Worm (Caenorhabditis elegans) whole organism, L3 larva: ENCODE data around the gene ndx-3.
"Not testable (repeated sequence)": the region's sequence is repeated elsewhere in the genome, so short reads cannot be mapped to it uniquely, and the experiment has no call there.

Experiments
- ama-1 ChIP-seq: fragments of 150-350 bp; optimal IDR thresholded peaks from 2 replicates; lab custom pipeline; 2018
- elt-3 ChIP-seq, 3 experiments: fragments of 150-350 bp in 1 of 3; sonication (generic microtip) in 2 of 3; optimal IDR thresholded peaks; 2 replicates in 2 of 3; 4 replicates in 1 of 3; lab custom pipeline; 2014 to 2017; ENCODE audit warnings: missing biosample characterization in 3 of 3, missing genetic modification characterization in 3 of 3
- fos-1 ChIP-seq: fragments of 150-350 bp; optimal IDR thresholded peaks from 2 replicates; lab custom pipeline; 2014; ENCODE audit warnings: missing biosample characterization, missing genetic modification characterization
- lin-39 ChIP-seq: fragments of 150-350 bp; optimal IDR thresholded peaks from 2 replicates; lab custom pipeline; 2018; ENCODE audit warnings: missing biosample characterization, missing genetic modification reagents, missing genetic modification characterization
- nfya-1 ChIP-seq: sonication (generic microtip); optimal IDR thresholded peaks from 2 replicates; lab custom pipeline; 2017; ENCODE audit warnings: missing genetic modification characterization, mild to moderate bottlenecking, missing compliant biosample characterization, antibody characterized with exemption, moderate library complexity; ENCODE audit not compliant: insufficient read depth
- snpc-4 ChIP-seq: fragments of 150-350 bp; optimal IDR thresholded peaks from 2 replicates; lab custom pipeline; 2014; ENCODE audit warnings: missing biosample characterization, missing genetic modification characterization
- zag-1 ChIP-seq: fragments of 150-350 bp; optimal IDR thresholded peaks from 2 replicates; lab custom pipeline; 2014; ENCODE audit warnings: missing biosample characterization, missing genetic modification characterization

DNA sequence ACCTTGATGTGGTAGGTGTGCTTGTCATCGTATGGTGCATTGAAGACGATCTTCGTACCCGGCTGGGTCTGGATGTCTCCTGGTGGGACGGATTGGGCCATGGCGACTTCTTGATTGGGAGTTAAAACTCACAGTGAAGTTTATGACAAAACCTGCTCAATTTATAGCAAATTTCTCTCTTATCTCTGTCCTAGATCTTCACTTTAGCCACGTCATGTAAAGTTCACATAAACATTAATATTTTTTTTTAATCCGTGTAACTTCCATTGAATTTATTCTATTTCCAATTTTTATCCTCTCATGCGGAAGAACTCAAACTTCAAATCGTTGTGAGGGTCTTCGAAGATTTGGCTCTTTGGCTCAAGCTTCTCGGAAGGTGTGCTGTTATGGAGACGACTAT is 36.9 kb upstream of the ndx-3 start, which contains the start of gene msp-31:
- not testable (repeated sequence) for TF ChIP-seq ama-1 (lab: Kevin White, UChicago); snpc-4; nfya-1 (tag; lab: Kevin White, UChicago); zag-1 (tag; lab: Kevin White, UChicago); fos-1 (tag; lab: Kevin White, UChicago); lin-39 (tag; lab: Kevin White, UChicago); elt-3 (tag; optimal IDR thresholded peaks at IDR 0.05; lab: Kevin White, UChicago)
